Fruit fly (Drosophila melanogaster): Measurements from ENCODE around the gene CG4036.

The CG4036 gene

DNA sequence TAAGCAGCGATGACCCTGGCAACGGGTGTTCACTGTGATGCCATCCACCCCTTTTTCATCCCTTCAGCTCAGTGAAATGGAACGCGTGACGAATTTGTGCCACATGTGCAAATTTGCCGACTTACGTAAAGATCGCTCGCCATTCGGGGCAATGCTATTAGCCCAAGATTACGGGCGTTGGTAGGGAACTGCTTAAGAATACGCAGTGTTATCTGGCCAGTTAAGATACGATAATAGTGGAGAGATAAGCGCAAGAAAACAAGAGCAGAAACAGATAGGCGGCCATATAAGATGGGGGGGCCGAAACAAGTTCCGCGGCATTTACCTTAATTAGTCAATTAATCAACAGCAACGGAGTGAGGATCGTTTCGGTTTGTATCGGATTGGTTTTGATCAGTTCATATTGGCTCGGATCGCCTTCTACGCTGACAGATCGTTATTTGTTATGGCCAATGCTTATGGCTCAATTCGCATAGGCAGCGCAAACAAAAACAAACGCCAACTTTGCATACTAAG is 4.7 kb upstream of the CG4036 start (continued):
- TF ChIP-seq CG16863 (GFP tag; optimal IDR thresholded peaks at IDR 0.05) = no peak
- peak; percentile 55 for TF ChIP-seq CG10543 (GFP tag; optimal IDR thresholded peaks at IDR 0.05)
- TF ChIP-seq nerfin-1 (tag; optimal IDR thresholded peaks at IDR 0.05) = no peak
- TF ChIP-seq btn (GFP tag; optimal IDR thresholded peaks at IDR 0.05) = no peak
- peak; percentile 1 for TF ChIP-seq grau (tag; optimal IDR thresholded peaks at IDR 0.05)
- peak; percentile 78; the same call in 1 of the 4 replicates for TF ChIP-seq chinmo (GFP tag; IDR thresholded peaks at IDR 0.05; ENCODE audit: partially characterized antibody)
- TF ChIP-seq crol (GFP tag; IDR thresholded peaks at IDR 0.05) = no peak
- no peak for TF ChIP-seq CG7839 (tag; optimal IDR thresholded peaks at IDR 0.05)
- TF ChIP-seq CG8290 (GFP tag; optimal IDR thresholded peaks at IDR 0.05) = no peak
- peak in 1 of 2 experiments; percentile 8 for TF ChIP-seq CG8290 (tag; optimal IDR thresholded peaks at IDR 0.05)
- peak; percentile 35 for TF ChIP-seq ftz-f1 (GFP tag; optimal IDR thresholded peaks at IDR 0.05)
- TF ChIP-seq CG11093 (GFP tag; IDR thresholded peaks at IDR 0.05) = no peak
- peak; percentile 44 for TF ChIP-seq Nf-YC (tag; optimal IDR thresholded peaks at IDR 0.05)
- no peak for TF ChIP-seq C15 (GFP tag; IDR thresholded peaks at IDR 0.05)
- TF ChIP-seq CG33213 (GFP tag; optimal IDR thresholded peaks at IDR 0.05) = no peak
- TF ChIP-seq ap (GFP tag; IDR thresholded peaks at IDR 0.05) = no peak
- peak; percentile 22 for TF ChIP-seq nom (GFP tag; optimal IDR thresholded peaks at IDR 0.05)
- TF ChIP-seq CG18476 (GFP tag; optimal IDR thresholded peaks at IDR 0.05) = no peak
- no peak for TF ChIP-seq CG32532 (GFP tag; IDR thresholded peaks at IDR 0.05)
- TF ChIP-seq Poxn (GFP tag; IDR thresholded peaks at IDR 0.05) = no peak
- TF ChIP-seq CG11456 (GFP tag; IDR thresholded peaks at IDR 0.05) = no peak
- no peak for TF ChIP-seq Rfx (GFP tag; IDR thresholded peaks at IDR 0.05)
- no peak for TF ChIP-seq Dip2 (GFP tag; IDR thresholded peaks at IDR 0.05)
- TF ChIP-seq CG9932 (GFP tag; IDR thresholded peaks at IDR 0.05) = no peak
- TF ChIP-seq Ets97D (GFP tag; optimal IDR thresholded peaks at IDR 0.05) = no peak
- TF ChIP-seq CG14050 (GFP tag; IDR thresholded peaks at IDR 0.05) = no peak
- no peak for TF ChIP-seq ranshi (GFP tag; IDR thresholded peaks at IDR 0.05)
- TF ChIP-seq Kr (GFP tag; optimal IDR thresholded peaks at IDR 0.05) = no peak
- TF ChIP-seq CG15514 (GFP tag; optimal IDR thresholded peaks at IDR 0.05) = peak; percentile 24
- TF ChIP-seq D19B (GFP tag; optimal IDR thresholded peaks at IDR 0.05) = no peak
- TF ChIP-seq HLH4C (GFP tag; IDR thresholded peaks at IDR 0.05; ENCODE audit: partially characterized antibody) = no peak
- no peak for TF ChIP-seq CG4328 (GFP tag; optimal IDR thresholded peaks at IDR 0.05)
- no peak for TF ChIP-seq Fer2 (tag; optimal IDR thresholded peaks at IDR 0.05)
- no peak for TF ChIP-seq CG2712 (tag; optimal IDR thresholded peaks at IDR 0.05)
- TF ChIP-seq Sry-β (GFP tag; optimal IDR thresholded peaks at IDR 0.05) = no peak
- no peak for TF ChIP-seq cato (GFP tag; optimal IDR thresholded peaks at IDR 0.05; ENCODE audit: borderline replicate concordance)
- no peak for TF ChIP-seq TFAM (GFP tag; optimal IDR thresholded peaks at IDR 0.05)
- TF ChIP-seq CG6654 (GFP tag; optimal IDR thresholded peaks at IDR 0.05) = no peak
- no peak for TF ChIP-seq H2.0 (GFP tag; IDR thresholded peaks at IDR 0.05)
- TF ChIP-seq Vsx1 (GFP tag; optimal IDR thresholded peaks at IDR 0.05) = no peak
- TF ChIP-seq CG31365 (tag; optimal IDR thresholded peaks at IDR 0.05) = no peak
- no peak for TF ChIP-seq trh (GFP tag; optimal IDR thresholded peaks at IDR 0.05)
- TF ChIP-seq NC2β (GFP tag; optimal IDR thresholded peaks at IDR 0.05) = no peak
- no peak for TF ChIP-seq zf30C (GFP tag; optimal IDR thresholded peaks at IDR 0.05)
- TF ChIP-seq ac (GFP tag; optimal IDR thresholded peaks at IDR 0.05) = no peak
- no peak for TF ChIP-seq dan (GFP tag; IDR thresholded peaks at IDR 0.05)
- no peak for TF ChIP-seq CG2120 (GFP tag; optimal IDR thresholded peaks at IDR 0.05)
- no peak for TF ChIP-seq D (optimal IDR thresholded peaks at IDR 0.05)
- TF ChIP-seq D (GFP tag; optimal IDR thresholded peaks at IDR 0.05) = no peak
- no peak for TF ChIP-seq slp2 (GFP tag; optimal IDR thresholded peaks at IDR 0.05)
- TF ChIP-seq p53 (GFP tag; optimal IDR thresholded peaks at IDR 0.05) = no peak
- TF ChIP-seq Hey (tag; optimal IDR thresholded peaks at IDR 0.05) = peak; percentile 54

Data from whole organism, embryonic.